Worm (Caenorhabditis elegans) whole organism, young adult: ENCODE measurements around the gene C09G9.1.

Experiments used
- B0019.2 ChIP-seq: fragments of 200-800 bp; sonication (Bioruptor generic); conservative IDR thresholded peaks from 2 replicates; pipeline ENCODE4 v1.3.6; 2022; ENCODE audit warnings: missing genetic modification reagents, missing genetic modification characterization, missing compliant biosample characterization
- B0035.1 ChIP-seq: sonication (generic microtip); optimal IDR thresholded peaks from 2 replicates; lab custom pipeline; 2016; ENCODE audit warnings: missing genetic modification characterization, mild to moderate bottlenecking, missing compliant biosample characterization, missing genotype, missing genetic modification reagents
- B0261.1 ChIP-seq: sonication (generic microtip); optimal IDR thresholded peaks from 2 replicates; lab custom pipeline; 2016; ENCODE audit warnings: mild to moderate bottlenecking, missing genetic modification characterization, moderate library complexity, missing compliant biosample characterization
- B0336.3 ChIP-seq: fragments of 200-800 bp; sonication (Bioruptor generic); IDR thresholded peaks from 2 replicates; pipeline ENCODE4 v1.3.6; 2022; ENCODE audit warnings: missing genetic modification characterization, missing compliant biosample characterization
- C17E4.6 ChIP-seq: fragments of 200-800 bp; sonication (Bioruptor generic); IDR thresholded peaks from 2 replicates; pipeline ENCODE4 v1.3.6; 2022; ENCODE audit warnings: missing genetic modification reagents, missing genetic modification characterization, missing compliant biosample characterization
- F10E7.11 ChIP-seq: sonication (generic microtip); optimal IDR thresholded peaks from 2 replicates; lab custom pipeline; 2017; ENCODE audit warnings: mild to moderate bottlenecking, missing genetic modification characterization, moderate library complexity, missing compliant biosample characterization
- F22D6.2 ChIP-seq: sonication (generic microtip); optimal IDR thresholded peaks from 2 replicates; lab custom pipeline; 2016; ENCODE audit warnings: mild to moderate bottlenecking, missing genetic modification characterization, missing compliant biosample characterization
- F23B12.7 ChIP-seq: sonication (generic microtip); optimal IDR thresholded peaks from 2 replicates; lab custom pipeline; 2017; ENCODE audit warnings: missing genetic modification characterization, mild to moderate bottlenecking, missing compliant biosample characterization, antibody characterized with exemption, moderate library complexity; ENCODE audit not compliant: insufficient read depth
- F39B2.1 ChIP-seq: fragments of 200-800 bp; sonication (Bioruptor generic); IDR thresholded peaks from 2 replicates; pipeline ENCODE4 v1.3.6; 2022; ENCODE audit warnings: missing genetic modification reagents, missing genetic modification characterization, missing compliant biosample characterization
- F49E8.2 ChIP-seq: sonication (generic microtip); optimal IDR thresholded peaks from 3 replicates; lab custom pipeline; 2017; ENCODE audit warnings: missing genetic modification characterization, mild to moderate bottlenecking, missing compliant biosample characterization, antibody characterized with exemption, moderate library complexity; ENCODE audit not compliant: insufficient read depth
- T07F8.4 ChIP-seq: sonication (generic microtip); optimal IDR thresholded peaks from 2 replicates; lab custom pipeline; 2016; ENCODE audit warnings: mild to moderate bottlenecking, missing genetic modification characterization, moderate library complexity, missing compliant biosample characterization
- T26A5.8 ChIP-seq: sonication (generic microtip); optimal IDR thresholded peaks from 2 replicates; lab custom pipeline; 2016; ENCODE audit warnings: missing genetic modification characterization, missing compliant biosample characterization
- Y79H2A.3 ChIP-seq: fragments of 200-800 bp; sonication (Bioruptor generic); conservative IDR thresholded peaks from 2 replicates; pipeline ENCODE4 v1.3.6; 2022; ENCODE audit warnings: missing genetic modification reagents, missing genetic modification characterization, missing compliant biosample characterization
- Y95B8A.8 ChIP-seq: fragments of 200-800 bp; sonication (Bioruptor generic); IDR thresholded peaks from 2 replicates; pipeline ENCODE4 v1.3.6; 2022; ENCODE audit warnings: missing genetic modification reagents, missing genetic modification characterization, missing compliant biosample characterization
- atf-7 ChIP-seq: sonication (generic microtip); optimal IDR thresholded peaks from 2 replicates; lab custom pipeline; 2017; ENCODE audit warnings: mild to moderate bottlenecking, missing genetic modification characterization, missing compliant biosample characterization
- attf-5 ChIP-seq: fragments of 200-800 bp; sonication (Bioruptor generic); optimal IDR thresholded peaks from 2 replicates; lab custom pipeline; 2018; ENCODE audit warnings: mild to moderate bottlenecking, missing genetic modification characterization, missing compliant biosample characterization
- bed-1 ChIP-seq: fragments of 200-800 bp; sonication (Bioruptor generic); IDR thresholded peaks from 2 replicates; pipeline ENCODE4 v1.3.6; 2022; ENCODE audit warnings: missing genetic modification reagents, missing genetic modification characterization, missing compliant biosample characterization
- ccch-3 ChIP-seq: fragments of 200-800 bp; sonication (Bioruptor generic); optimal IDR thresholded peaks from 2 replicates; lab custom pipeline; 2018; ENCODE audit warnings: mild to moderate bottlenecking, missing genetic modification characterization, missing compliant biosample characterization
- cebp-1 ChIP-seq, 2 experiments: fragments of 200-800 bp in 1 of 2; sonication (Bioruptor generic) in 1 of 2; sonication (generic microtip) in 1 of 2; IDR thresholded peaks in 1 of 2; optimal IDR thresholded peaks in 1 of 2; 2 replicates each; pipeline versions ENCODE4 v1.3.6 to Lab custom; 2017 to 2022; ENCODE audit warnings: missing compliant biosample characterization in 2 of 2, missing genetic modification characterization in 2 of 2, mild to moderate bottlenecking in 1 of 2, missing genetic modification reagents in 1 of 2, moderate library complexity in 1 of 2
- cebp-2 ChIP-seq: fragments of 200-800 bp; sonication (Bioruptor generic); IDR thresholded peaks from 2 replicates; pipeline ENCODE4 v1.3.6; 2022; ENCODE audit warnings: missing genetic modification characterization, missing compliant biosample characterization
- ceh-58 ChIP-seq: fragments of 200-800 bp; sonication (Bioruptor generic); IDR thresholded peaks from 2 replicates; pipeline ENCODE4 v1.3.6; 2022; ENCODE audit warnings: missing genetic modification characterization, missing compliant biosample characterization
- efl-1 ChIP-seq: fragments of 150-350 bp; optimal IDR thresholded peaks from 2 replicates; lab custom pipeline; 2014; ENCODE audit warnings: missing biosample characterization, missing genetic modification reagents, missing genetic modification characterization
- fkh-3 ChIP-seq: sonication (generic microtip); optimal IDR thresholded peaks from 2 replicates; lab custom pipeline; 2016; ENCODE audit warnings: mild to moderate bottlenecking, missing genetic modification characterization, missing compliant biosample characterization
- hmg-1.2 ChIP-seq: fragments of 200-800 bp; sonication (Bioruptor generic); IDR thresholded peaks from 2 replicates; pipeline ENCODE4 v1.3.6; 2022; ENCODE audit warnings: missing genetic modification reagents, missing genetic modification characterization, missing compliant biosample characterization
- lag-1 ChIP-seq: fragments of 200-800 bp; sonication (Bioruptor generic); IDR thresholded peaks from 2 replicates; pipeline ENCODE4 v1.3.6; 2022; ENCODE audit warnings: missing genetic modification reagents, missing genetic modification characterization, missing compliant biosample characterization
- let-526 ChIP-seq: fragments of 200-800 bp; sonication (Bioruptor generic); IDR thresholded peaks from 2 replicates; pipeline ENCODE4 v1.3.6; 2022; ENCODE audit warnings: missing genetic modification reagents, missing genetic modification characterization, missing compliant biosample characterization
- lin-26 ChIP-seq: fragments of 200-800 bp; sonication (Bioruptor generic); IDR thresholded peaks from 2 replicates; pipeline ENCODE4 v1.3.6; 2022; ENCODE audit warnings: missing genetic modification reagents, missing genetic modification characterization, missing compliant biosample characterization
- lin-35 ChIP-seq, 3 experiments: fragments of 150-350 bp in 2 of 3; sonication (generic microtip) in 1 of 3; optimal IDR thresholded peaks; 2 replicates each; lab custom pipeline; 2014 to 2018; ENCODE audit warnings: missing biosample characterization in 3 of 3, missing genetic modification characterization in 3 of 3, missing genetic modification reagents in 3 of 3
- lin-40 ChIP-seq: sonication (generic microtip); optimal IDR thresholded peaks from 2 replicates; lab custom pipeline; 2016; ENCODE audit warnings: missing genetic modification characterization, mild to moderate bottlenecking, missing compliant biosample characterization, missing genotype, missing genetic modification reagents
- mcd-1 ChIP-seq: fragments of 200-800 bp; sonication (Bioruptor generic); IDR thresholded peaks from 2 replicates; pipeline ENCODE4 v1.3.6; 2022; ENCODE audit warnings: missing genetic modification reagents, missing genetic modification characterization, missing compliant biosample characterization
- mel-28 ChIP-seq: sonication (generic microtip); optimal IDR thresholded peaks from 2 replicates; lab custom pipeline; 2016; ENCODE audit warnings: borderline replicate concordance, mild to moderate bottlenecking, missing genetic modification characterization, missing compliant biosample characterization
- mes-4 ChIP-seq: sonication (generic microtip); optimal IDR thresholded peaks from 2 replicates; lab custom pipeline; 2016; ENCODE audit warnings: missing genotype, missing genetic modification characterization, missing compliant biosample characterization
- nfya-2 ChIP-seq: fragments of 200-800 bp; sonication (Bioruptor generic); IDR thresholded peaks from 2 replicates; pipeline ENCODE4 v1.3.6; 2022; ENCODE audit warnings: missing genetic modification reagents, missing genetic modification characterization, missing compliant biosample characterization
- nfyb-1 ChIP-seq: fragments of 200-800 bp; sonication (Bioruptor generic); IDR thresholded peaks from 2 replicates; pipeline ENCODE4 v1.3.6; 2022; ENCODE audit warnings: missing genetic modification reagents, missing genetic modification characterization, missing compliant biosample characterization
- nhr-179 ChIP-seq: sonication (generic microtip); optimal IDR thresholded peaks from 2 replicates; lab custom pipeline; 2016; ENCODE audit warnings: mild to moderate bottlenecking, missing genetic modification characterization, missing compliant biosample characterization
- nhr-27 ChIP-seq: fragments of 200-800 bp; sonication (Bioruptor generic); optimal IDR thresholded peaks from 2 replicates; lab custom pipeline; 2018; ENCODE audit warnings: mild to moderate bottlenecking, missing genetic modification characterization, moderate library complexity, missing compliant biosample characterization
- rcor-1 ChIP-seq: fragments of 200-800 bp; sonication (Bioruptor generic); IDR thresholded peaks from 2 replicates; pipeline ENCODE4 v1.3.6; 2022; ENCODE audit warnings: missing genetic modification reagents, missing genetic modification characterization, missing compliant biosample characterization
- snpc-3.4 ChIP-seq: sonication (generic microtip); optimal IDR thresholded peaks from 2 replicates; lab custom pipeline; 2017; ENCODE audit warnings: missing genetic modification characterization, mild to moderate bottlenecking, missing compliant biosample characterization, antibody characterized with exemption, moderate library complexity, missing genotype, missing genetic modification reagents
- somi-1 ChIP-seq: fragments of 200-800 bp; sonication (Bioruptor generic); optimal IDR thresholded peaks from 2 replicates; lab custom pipeline; 2018; ENCODE audit warnings: mild to moderate bottlenecking, missing genetic modification characterization, missing compliant biosample characterization
- tbx-9 ChIP-seq: sonication (generic microtip); optimal IDR thresholded peaks from 2 replicates; lab custom pipeline; 2016; ENCODE audit warnings: borderline replicate concordance, missing genetic modification characterization, inconsistent platforms, missing compliant biosample characterization
- zim-3 ChIP-seq: sonication (generic microtip); optimal IDR thresholded peaks from 2 replicates; lab custom pipeline; 2017; ENCODE audit warnings: mild to moderate bottlenecking, missing genetic modification characterization, moderate library complexity, missing compliant biosample characterization
- ztf-26 ChIP-seq: sonication (generic microtip); optimal IDR thresholded peaks from 2 replicates; lab custom pipeline; 2017; ENCODE audit warnings: missing genetic modification characterization, missing compliant biosample characterization
- ztf-28 ChIP-seq: fragments of 200-800 bp; sonication (Bioruptor generic); IDR thresholded peaks from 2 replicates; pipeline ENCODE4 v1.3.6; 2022; ENCODE audit warnings: missing genetic modification reagents, missing genetic modification characterization, missing compliant biosample characterization

Gene C09G9.1

ce11 chrIV:8881181-8881580 is 15.9 kb upstream of the C09G9.1 start, which contains the start of gene C09G9.8:
TSS of gene C09G9.8 (plus strand) at chrIV:8881481.
- TF ChIP-seq mel-28 (no peak), F23B12.7 (tag; lab: Kevin White, UChicago) (no peak), B0336.3 (no peak), B0035.1 (tag; lab: Kevin White, UChicago) (no peak), ccch-3 (GFP tag; lab: Kevin White, UChicago) (no peak), efl-1 (GFP tag; lab: Kevin White, UChicago) (no peak), ceh-58 (no peak), ztf-26 (tag; lab: Kevin White, UChicago) (no peak), F10E7.11 (no peak), B0261.1 (tag; lab: Kevin White, UChicago) (no peak), zim-3 (tag; lab: Kevin White, UChicago) (no peak), T26A5.8 (no peak), lin-40 (no peak), lin-26 (GFP tag; lab: Robert Waterston, UW) (no peak)
- TF ChIP-seq, all 124 proteins: peak for 0

- TF ChIP-seq ccch-3 (GFP tag; lab: Kevin White, UChicago): no peak
- TF ChIP-seq snpc-3.4 (tag; lab: Kevin White, UChicago): no peak
- TF ChIP-seq F22D6.2 (tag; lab: Kevin White, UChicago): no peak
- TF ChIP-seq bed-1 (GFP tag; lab: Robert Waterston, UW): no peak
- TF ChIP-seq somi-1 (GFP tag; lab: Kevin White, UChicago): no peak
- no peak for TF ChIP-seq ztf-26 (tag; lab: Kevin White, UChicago)
- no peak for TF ChIP-seq lin-35 (GFP tag; optimal IDR thresholded peaks at IDR 0.05; lab: Kevin White, UChicago)
- no peak for TF ChIP-seq cebp-2 (GFP tag; lab: Robert Waterston, UW)
- no peak for TF ChIP-seq B0019.2
- TF ChIP-seq lin-26 (GFP tag; lab: Robert Waterston, UW): no peak
- no peak for TF ChIP-seq T07F8.4 (tag; lab: Kevin White, UChicago)
- TF ChIP-seq F49E8.2 (tag; lab: Kevin White, UChicago): no peak
- TF ChIP-seq nhr-179 (tag; lab: Kevin White, UChicago): no peak
- no peak for TF ChIP-seq atf-7 (tag; lab: Kevin White, UChicago)
- no peak for TF ChIP-seq mes-4
- TF ChIP-seq let-526 (GFP tag; lab: Robert Waterston, UW): no peak
- no peak for TF ChIP-seq ceh-58
- no peak for TF ChIP-seq fkh-3 (tag; lab: Kevin White, UChicago)
- no peak for TF ChIP-seq nhr-27 (tag; lab: Kevin White, UChicago)
- TF ChIP-seq nfya-2 (GFP tag; lab: Robert Waterston, UW): no peak
Observed at ce11 chrIV:8879810-8880209, 14.5 kb upstream of the C09G9.1 start, which contains the start of gene npax-4. TSS of gene npax-4 (minus strand) at chrIV:8879910.

DNA sequence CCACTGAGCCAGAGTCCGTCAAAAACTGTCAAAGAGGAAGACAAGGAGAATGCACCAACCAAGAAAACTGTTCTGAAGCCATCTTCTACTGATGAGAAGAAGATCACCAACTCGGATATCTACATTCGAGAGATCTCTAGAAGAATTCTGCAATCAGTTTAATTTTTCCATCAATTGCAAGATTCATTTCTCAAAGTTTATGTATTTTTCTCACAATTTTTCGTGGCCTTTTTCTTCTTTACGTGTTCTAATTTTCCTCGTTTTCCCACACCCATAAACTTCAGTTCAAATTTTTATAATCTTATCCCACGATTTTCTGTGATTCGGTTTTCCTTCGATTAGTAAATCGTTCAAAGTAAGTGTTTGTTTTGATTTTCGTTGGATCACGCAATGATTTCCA is 8.6 kb upstream of the C09G9.1 start, which contains the start of gene hdl-2:
Gene hdl-2, plus strand, starts transcription at position 301 of the 400 bp plus-strand sequence.
- TF ChIP-seq Y95B8A.8: no peak
- TF ChIP-seq cebp-2 (GFP tag; lab: Robert Waterston, UW): no peak
- TF ChIP-seq F22D6.2 (tag; lab: Kevin White, UChicago): no peak
- no peak for TF ChIP-seq nhr-179 (tag; lab: Kevin White, UChicago)
- TF ChIP-seq tbx-9 (tag; lab: Kevin White, UChicago): no peak
- TF ChIP-seq nfyb-1 (GFP tag; lab: Robert Waterston, UW): no peak
- no peak for TF ChIP-seq ztf-28 (GFP tag; lab: Robert Waterston, UW)
- no peak for TF ChIP-seq attf-5 (GFP tag; lab: Kevin White, UChicago)
- TF ChIP-seq lag-1 (GFP tag; lab: Robert Waterston, UW): no peak
- TF ChIP-seq cebp-1 (GFP tag; IDR thresholded peaks at IDR 0.05; lab: Robert Waterston, UW): no peak
- TF ChIP-seq cebp-1 (tag; optimal IDR thresholded peaks at IDR 0.05; lab: Kevin White, UChicago): no peak
- no peak for TF ChIP-seq ztf-26 (tag; lab: Kevin White, UChicago)
- no peak for TF ChIP-seq F49E8.2 (tag; lab: Kevin White, UChicago)
- TF ChIP-seq F39B2.1: no peak
- TF ChIP-seq hmg-1.2 (GFP tag; lab: Robert Waterston, UW): no peak
- no peak for TF ChIP-seq Y79H2A.3
- no peak for TF ChIP-seq C17E4.6 (GFP tag; lab: Robert Waterston, UW)
- TF ChIP-seq rcor-1 (GFP tag; lab: Robert Waterston, UW): no peak
- TF ChIP-seq mcd-1 (GFP tag; lab: Robert Waterston, UW): no peak
- TF ChIP-seq, all 124 proteins: peak for 0
